Fruit fly (Drosophila melanogaster): Measurements from ENCODE around the gene CG14626.

Gene CG14626

DNA sequence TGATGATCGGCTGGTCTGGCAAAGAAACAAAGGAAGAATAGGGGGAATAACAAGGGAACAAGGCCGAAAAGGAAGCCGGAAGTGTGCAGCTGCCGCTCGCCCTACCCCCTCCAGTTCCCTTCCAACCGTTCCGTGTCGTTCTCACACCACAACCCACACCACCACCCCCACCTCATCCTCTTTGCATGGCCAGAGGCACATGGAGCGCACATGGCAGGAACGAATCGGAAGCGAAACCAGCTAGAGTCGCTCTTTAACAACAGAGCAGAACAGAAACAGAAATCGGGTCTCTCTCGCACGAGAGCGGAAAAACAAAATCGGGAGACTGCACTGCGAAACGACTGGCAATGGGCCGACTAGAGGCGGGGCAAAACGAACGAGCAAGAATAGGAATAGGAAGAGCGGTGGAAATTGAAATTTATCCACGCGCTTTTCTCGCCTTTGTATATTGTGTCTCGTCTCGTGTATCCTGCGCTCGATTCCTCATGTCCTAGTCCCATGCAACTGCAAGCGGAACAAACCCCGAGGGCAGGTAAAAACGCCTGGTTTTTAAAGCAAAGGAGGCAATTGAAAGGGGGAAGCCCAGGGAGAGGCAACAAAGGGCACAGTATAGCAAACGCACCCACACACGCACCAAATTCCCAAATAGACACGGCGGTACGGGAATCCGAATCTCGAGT is 48.1 kb downstream of the CG14626 start (continued):
- TF ChIP-seq toy (GFP tag; IDR thresholded peaks at IDR 0.05) (no peak), CG4730 (GFP tag; IDR thresholded peaks at IDR 0.05) (no peak), Oli (tag; optimal IDR thresholded peaks at IDR 0.05) (no peak), NC2α (GFP tag; optimal IDR thresholded peaks at IDR 0.05) (no peak), D19B (GFP tag; optimal IDR thresholded peaks at IDR 0.05) (no peak), CG17361 (GFP tag; IDR thresholded peaks at IDR 0.05) (no peak), sens (GFP tag) (peak; percentile 0), Doc3 (GFP tag; IDR thresholded peaks at IDR 0.05; ENCODE audit: partially characterized antibody) (no peak), CG2712 (tag; optimal IDR thresholded peaks at IDR 0.05) (no peak), Hsf (GFP tag; optimal IDR thresholded peaks at IDR 0.05) (no peak), Ada2b (GFP tag; IDR thresholded peaks at IDR 0.05) (no peak), Med (GFP tag) (peak; percentile 46), mld (GFP tag; IDR thresholded peaks at IDR 0.05; ENCODE audit: partially characterized antibody) (no peak), Lhr (GFP tag; optimal IDR thresholded peaks at IDR 0.05) (no peak), Kr (GFP tag; optimal IDR thresholded peaks at IDR 0.05) (peak; percentile 62), sima (GFP tag; optimal IDR thresholded peaks at IDR 0.05) (no peak), CG1792 (GFP tag; optimal IDR thresholded peaks at IDR 0.05) (no peak), org-1 (GFP tag; optimal IDR thresholded peaks at IDR 0.05) (no peak), sc (optimal IDR thresholded peaks at IDR 0.05) (no peak), sc (GFP tag; optimal IDR thresholded peaks at IDR 0.05) (no peak), nmo (GFP tag; optimal IDR thresholded peaks at IDR 0.05) (no peak), Nf-YB (GFP tag; optimal IDR thresholded peaks at IDR 0.05) (no peak), CG2116 (GFP tag; optimal IDR thresholded peaks at IDR 0.05) (no peak), Taf1 (GFP tag; IDR thresholded peaks at IDR 0.05) (no peak), Atf6 (GFP tag; IDR thresholded peaks at IDR 0.05) (no peak), CG15514 (GFP tag; optimal IDR thresholded peaks at IDR 0.05) (no peak), CG10462 (GFP tag; optimal IDR thresholded peaks at IDR 0.05) (no peak), CG12391 (tag; optimal IDR thresholded peaks at IDR 0.05) (no peak), Max (GFP tag; optimal IDR thresholded peaks at IDR 0.05) (no peak), pfk (GFP tag; optimal IDR thresholded peaks at IDR 0.05) (peak; percentile 99), CHES-1-like (GFP tag; optimal IDR thresholded peaks at IDR 0.05) (no peak), phol (tag; optimal IDR thresholded peaks at IDR 0.05) (no peak), CG13123 (GFP tag; optimal IDR thresholded peaks at IDR 0.05) (no peak), ci (GFP tag; IDR thresholded peaks at IDR 0.05) (0 out of 3 replicates have a peak, but pooled peaks have one; percentile 13), disco-r (GFP tag; optimal IDR thresholded peaks at IDR 0.05) (no peak), nerfin-1 (tag; optimal IDR thresholded peaks at IDR 0.05) (no peak), CG17612 (GFP tag; IDR thresholded peaks at IDR 0.05) (no peak), Hey (tag; optimal IDR thresholded peaks at IDR 0.05) (no peak), slp2 (GFP tag; optimal IDR thresholded peaks at IDR 0.05) (no peak)

- TF ChIP-seq zf30C (GFP tag; optimal IDR thresholded peaks at IDR 0.05) (peak; percentile 85), CG4328 (GFP tag; optimal IDR thresholded peaks at IDR 0.05) (no peak), CG34422 (GFP tag; IDR thresholded peaks at IDR 0.05) (0 out of 3 replicates have a peak, but pooled peaks have one; percentile 35), CG3163 (GFP tag; optimal IDR thresholded peaks at IDR 0.05) (peak; percentile 77), Trl (optimal IDR thresholded peaks at IDR 0.05) (peak; percentile 77 to 86), Trl (GFP tag; optimal IDR thresholded peaks at IDR 0.05) (no peak), yki (optimal IDR thresholded peaks at IDR 0.05) (peak; percentile 61), Scr (GFP tag; IDR thresholded peaks at IDR 0.05; ENCODE audit: partially characterized antibody) (0 out of 2 replicates have a peak, but pooled peaks have one; percentile 8), Opbp (GFP tag; IDR thresholded peaks at IDR 0.05; ENCODE audit: partially characterized antibody) (0 out of 3 replicates have a peak, but pooled peaks have one; percentile 11), ro (GFP tag; IDR thresholded peaks at IDR 0.05) (no peak), CG8478 (optimal IDR thresholded peaks at IDR 0.05) (peak; percentile 4), pfk (GFP tag; optimal IDR thresholded peaks at IDR 0.05) (peak; percentile 85), sob (GFP tag; IDR thresholded peaks at IDR 0.05) (no peak), cg (GFP tag; optimal IDR thresholded peaks at IDR 0.05) (peak; percentile 90), chn (GFP tag; optimal IDR thresholded peaks at IDR 0.05) (peak; percentile 58), CG4360 (GFP tag; IDR thresholded peaks at IDR 0.05) (peak; percentile 98)
Observed at dm6 chrX:1233989-1234388, 49.4 kb downstream of the CG14626 start.

Data from whole organism, embryonic.